Worm (Caenorhabditis elegans): ENCODE data around the gene pifk-1.

DNA sequence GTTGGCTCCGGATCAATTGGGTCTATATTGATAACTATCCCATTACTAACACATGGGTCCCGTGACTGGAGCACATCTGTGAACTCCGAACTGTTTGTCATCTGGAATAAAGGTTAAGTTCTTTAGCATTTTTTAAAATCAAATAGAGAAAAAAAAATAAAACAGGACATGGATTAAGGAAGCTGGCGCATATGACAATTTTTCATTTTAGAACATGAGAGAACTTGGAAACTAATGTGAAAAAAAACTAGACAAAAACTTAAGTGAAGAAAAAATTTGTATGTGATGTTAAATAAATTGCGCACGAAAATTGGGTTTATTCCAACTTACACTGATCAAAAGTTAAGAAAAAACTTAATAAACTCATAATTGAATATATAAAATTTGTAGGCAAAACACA, 24.5 kb upstream of the pifk-1 start, which contains the start of gene sms-2:
- TF ChIP-seq dao-5 (tag; optimal IDR thresholded peaks at IDR 0.05) (no peak), W03F9.2 (tag; optimal IDR thresholded peaks at IDR 0.05) (no peak), him-1 (tag; optimal IDR thresholded peaks at IDR 0.05) (no peak)

Data from whole organism, L4/young adult.